Worm (Caenorhabditis elegans) whole organism, L2 larva: ENCODE results near the gene pmp-4.

Experiments used
- lin-11 ChIP-seq: fragments of 150-350 bp; sonication (generic microtip); optimal IDR thresholded peaks from 2 replicates; lab custom pipeline; 2014; ENCODE audit warnings: missing biosample characterization, missing genetic modification characterization, inconsistent platforms, mixed read lengths
- unc-62 ChIP-seq: fragments of 150-350 bp; optimal IDR thresholded peaks from 2 replicates; lab custom pipeline; 2014; ENCODE audit warnings: missing biosample characterization, missing genetic modification reagents, missing genetic modification characterization

DNA sequence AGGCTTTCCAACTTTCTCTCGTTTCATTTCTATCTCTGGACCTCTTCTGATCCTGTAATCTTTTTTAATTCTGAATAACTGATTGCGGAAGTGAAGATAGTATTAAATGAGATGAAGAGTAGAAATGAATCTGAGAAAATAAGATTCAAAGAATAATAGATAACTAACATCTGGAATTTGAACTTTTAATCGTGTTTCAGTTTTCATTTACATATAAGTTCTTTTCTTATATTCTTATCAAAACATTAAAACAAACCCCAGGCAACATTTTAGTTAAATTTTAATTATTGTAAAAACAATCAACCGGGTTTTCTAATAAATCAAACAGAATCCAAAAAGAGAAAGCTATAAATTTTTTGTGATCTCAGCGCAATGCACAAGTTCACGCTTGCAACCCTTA lies 47.8 kb upstream of the pmp-4 start:
- no peak for TF ChIP-seq unc-62 (GFP tag; lab: Kevin White, UChicago)
- no peak for TF ChIP-seq lin-11 (tag; lab: Kevin White, UChicago)
